Worm (Caenorhabditis elegans): ENCODE measurements around the gene srd-43.
A peak's percentile ranks its signal among the peaks of the same experiment; 100 is the strongest.

The srd-43 gene

DNA sequence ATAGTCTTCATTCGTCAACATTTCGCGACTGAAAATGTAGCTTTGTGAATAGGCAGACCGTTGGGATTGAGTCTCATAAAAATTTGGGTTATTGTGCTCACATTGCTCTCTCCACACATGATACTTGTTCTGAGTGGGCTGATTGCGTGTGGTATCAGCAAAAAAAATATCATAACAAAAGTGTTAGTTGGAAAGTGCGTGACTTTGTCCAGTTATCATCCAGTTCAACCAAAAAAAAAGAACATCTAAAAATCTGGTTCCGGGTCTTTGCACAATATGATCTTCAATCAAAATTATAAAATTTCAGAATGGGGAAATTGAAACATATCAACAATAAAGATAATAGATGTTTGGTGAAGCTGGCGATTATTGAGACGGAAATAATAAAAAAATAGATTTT lies 5.1 kb downstream of the srd-43 start, which contains the start of gene srd-39 (continued):
- no peak for TF ChIP-seq nhr-41 (GFP tag; IDR thresholded peaks at IDR 0.05)

DNA sequence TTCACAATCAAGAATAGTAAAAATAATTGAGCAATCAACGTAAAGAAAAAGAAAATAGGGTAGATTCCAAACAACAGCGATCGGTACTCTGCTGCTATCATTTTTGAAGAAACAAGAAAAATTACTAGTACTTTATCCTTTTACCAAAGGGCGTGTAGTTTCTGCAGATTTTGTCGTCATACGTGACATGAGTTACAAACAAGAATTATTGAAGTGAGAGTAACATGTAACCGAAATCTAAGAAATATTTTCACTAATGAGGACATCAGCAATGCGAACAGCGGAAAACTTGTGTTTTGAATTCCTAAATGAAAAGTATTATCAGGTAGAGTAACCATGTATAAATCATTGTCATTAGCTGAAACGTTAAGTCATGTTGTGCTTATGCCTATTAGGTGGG lies 11.0 kb downstream of the srd-43 start, which contains the start of gene srd-36:
Gene srd-36, minus strand, starts transcription at position 101 of the 400 bp plus-strand sequence.
- TF ChIP-seq vab-7 (GFP tag; IDR thresholded peaks at IDR 0.05): no peak
- TF ChIP-seq ama-1 (optimal IDR thresholded peaks at IDR 0.05): no peak
- TF ChIP-seq dmd-9 (GFP tag; IDR thresholded peaks at IDR 0.05): no peak
- no peak for TF ChIP-seq php-3 (GFP tag; IDR thresholded peaks at IDR 0.05)
- no peak for TF ChIP-seq lin-39 (tag; optimal IDR thresholded peaks at IDR 0.05)
- TF ChIP-seq nhr-10 (tag; optimal IDR thresholded peaks at IDR 0.05): no peak
- no peak for TF ChIP-seq nhr-6 (tag; optimal IDR thresholded peaks at IDR 0.05)
- TF ChIP-seq spr-3 (GFP tag; optimal IDR thresholded peaks at IDR 0.05): no peak

DNA sequence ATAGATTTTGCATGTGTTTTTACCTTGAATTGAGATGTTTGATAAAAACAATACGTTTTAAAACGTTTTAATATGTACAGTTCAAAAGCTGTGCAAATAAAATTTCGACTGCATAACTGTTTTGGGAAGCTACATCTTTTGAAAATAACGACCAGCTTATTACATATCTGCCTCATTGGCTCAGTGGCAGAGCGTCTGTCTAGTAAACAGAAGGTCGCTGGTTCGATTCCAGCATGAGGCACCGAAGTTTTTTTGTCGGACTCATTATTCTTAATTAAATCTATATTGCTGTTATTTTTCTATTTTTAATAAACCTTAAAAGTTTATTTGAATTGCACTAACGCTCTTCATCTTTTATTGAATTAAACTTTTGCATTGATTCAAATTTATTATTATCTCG lies 12.6 kb downstream of the srd-43 start:
- TF ChIP-seq lin-1 (GFP tag; IDR thresholded peaks at IDR 0.05) (no peak), nhr-28 (tag; optimal IDR thresholded peaks at IDR 0.05) (no peak), ceh-20 (GFP tag; IDR thresholded peaks at IDR 0.05) (no peak), ama-1 (optimal IDR thresholded peaks at IDR 0.05) (no peak), lir-3 (tag; optimal IDR thresholded peaks at IDR 0.05) (peak; percentile 5), saeg-2 (GFP tag; IDR thresholded peaks at IDR 0.05) (no peak), madf-9 (GFP tag; conservative IDR thresholded peaks at IDR 0.05) (no peak), ces-1 (GFP tag; optimal IDR thresholded peaks at IDR 0.05) (no peak), lim-7 (GFP tag; IDR thresholded peaks at IDR 0.05) (peak; percentile 47; the same call in 1 of the 2 replicates), vab-7 (GFP tag; IDR thresholded peaks at IDR 0.05) (0 out of 2 replicates have a peak, but pooled peaks have one; percentile 18), dmd-6 (GFP tag; IDR thresholded peaks at IDR 0.05) (no peak), F26F4.8 (GFP tag; conservative IDR thresholded peaks at IDR 0.05) (0 out of 2 replicates have a peak, but pooled peaks have one; percentile 54), zfp-3 (GFP tag; conservative IDR thresholded peaks at IDR 0.05) (no peak), nhr-111 (GFP tag; optimal IDR thresholded peaks at IDR 0.05) (no peak), daf-16 (GFP tag; optimal IDR thresholded peaks at IDR 0.05) (peak in 1 of 2 experiments; percentile 54), daf-16 (tag; optimal IDR thresholded peaks at IDR 0.05) (no peak), ZK337.2 (GFP tag; IDR thresholded peaks at IDR 0.05) (no peak), nhr-237 (tag; optimal IDR thresholded peaks at IDR 0.05) (no peak), hif-1 (tag; optimal IDR thresholded peaks at IDR 0.05) (no peak), lin-29 (GFP tag; IDR thresholded peaks at IDR 0.05) (no peak), pqm-1 (tag; optimal IDR thresholded peaks at IDR 0.05) (no peak), unc-130 (GFP tag; optimal IDR thresholded peaks at IDR 0.05) (no peak), F10B5.3 (tag; optimal IDR thresholded peaks at IDR 0.05) (no peak), T20F7.1 (GFP tag; optimal IDR thresholded peaks at IDR 0.05) (no peak), snpc-1.2 (GFP tag; IDR thresholded peaks at IDR 0.05) (no peak)

DNA sequence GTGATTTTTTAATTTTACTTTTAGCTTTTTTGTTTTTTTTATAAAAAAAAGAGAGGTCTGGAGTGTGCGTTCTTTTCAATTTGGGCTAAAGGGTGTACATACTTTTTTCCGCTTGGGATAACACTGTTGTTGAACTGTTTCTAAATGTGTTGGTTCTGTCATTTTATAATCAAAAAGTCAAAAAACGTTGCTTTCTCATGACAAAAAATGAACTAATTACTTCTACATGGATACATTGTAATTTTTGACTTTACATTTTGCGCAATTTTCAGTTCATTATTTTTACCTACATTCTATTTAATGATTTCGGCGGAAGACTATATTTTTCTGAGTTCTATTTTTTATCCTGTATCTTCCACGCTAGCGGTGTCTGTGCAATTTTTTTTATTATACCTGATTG lies 14.1 kb downstream of the srd-43 start, which contains the start of gene srd-38:
Gene srd-38, plus strand, starts transcription at position 301 of the 400 bp plus-strand sequence.
- TF ChIP-seq unc-39 (tag; optimal IDR thresholded peaks at IDR 0.05): no peak
- TF ChIP-seq ztf-7 (tag; optimal IDR thresholded peaks at IDR 0.05): no peak
- no peak for TF ChIP-seq nhr-10 (tag; optimal IDR thresholded peaks at IDR 0.05)
- no peak for TF ChIP-seq hmg-1.1 (GFP tag; IDR thresholded peaks at IDR 0.05)
- no peak for TF ChIP-seq nhr-48 (tag; optimal IDR thresholded peaks at IDR 0.05)
- TF ChIP-seq zip-2 (tag; optimal IDR thresholded peaks at IDR 0.05): no peak
- TF ChIP-seq F26F4.8 (GFP tag; conservative IDR thresholded peaks at IDR 0.05): no peak
- no peak for TF ChIP-seq ceh-44 (GFP tag; IDR thresholded peaks at IDR 0.05)
- no peak for TF ChIP-seq daf-19 (GFP tag; conservative IDR thresholded peaks at IDR 0.05)
- TF ChIP-seq snpc-1.2 (GFP tag; IDR thresholded peaks at IDR 0.05): no peak
- no peak for TF ChIP-seq tag-97 (GFP tag; IDR thresholded peaks at IDR 0.05)
- no peak for TF ChIP-seq hlh-30 (tag; optimal IDR thresholded peaks at IDR 0.05; ENCODE audit: insufficient read depth)
- TF ChIP-seq php-3 (GFP tag; IDR thresholded peaks at IDR 0.05): no peak
- TF ChIP-seq F44E2.7 (GFP tag; IDR thresholded peaks at IDR 0.05): no peak
- no peak for TF ChIP-seq fos-1 (tag; optimal IDR thresholded peaks at IDR 0.05)
- TF ChIP-seq Y105C5A.15 (GFP tag; IDR thresholded peaks at IDR 0.05): no peak
